Fruit fly (Drosophila melanogaster): ENCODE results near the gene CG3402.

DNA sequence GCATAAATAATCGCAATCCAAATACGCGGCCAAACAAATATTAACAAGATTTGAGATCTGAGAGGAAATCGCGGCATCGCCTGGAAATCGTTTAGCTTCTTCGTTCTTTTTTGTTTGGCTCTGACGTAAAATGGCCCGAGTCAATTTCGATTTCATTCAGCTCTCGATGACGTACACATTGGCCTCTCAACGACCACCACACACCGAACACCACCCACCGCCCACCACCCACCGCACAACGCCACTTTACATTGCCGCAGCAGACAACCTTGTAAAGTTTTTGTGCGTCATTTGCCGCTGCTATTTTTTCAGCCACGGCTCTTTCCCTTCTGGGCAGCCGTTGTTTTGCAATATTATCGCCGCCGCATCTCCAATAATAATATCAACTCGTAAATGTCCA is 20.6 kb downstream of the CG3402 start:
- TF ChIP-seq CG12768 (GFP tag; optimal IDR thresholded peaks at IDR 0.05) (no peak), CG33017 (tag; optimal IDR thresholded peaks at IDR 0.05) (no peak), Hr96 (GFP tag; optimal IDR thresholded peaks at IDR 0.05) (no peak), CG14711 (tag; optimal IDR thresholded peaks at IDR 0.05) (no peak), toe (GFP tag; optimal IDR thresholded peaks at IDR 0.05) (no peak), Crg-1 (GFP tag; optimal IDR thresholded peaks at IDR 0.05) (no peak), CG7101 (tag; optimal IDR thresholded peaks at IDR 0.05) (no peak), cic (GFP tag; optimal IDR thresholded peaks at IDR 0.05) (no peak), tj (GFP tag; optimal IDR thresholded peaks at IDR 0.05) (no peak)

Data from whole organism, adult.